Fruit fly (Drosophila melanogaster) whole organism, embryonic: ENCODE data around the gene CG32176.

Experiments used
- Asciz ChIP-seq: fragments of 200-800 bp; sonication (Bioruptor generic); optimal IDR thresholded peaks from 2 replicates; lab custom pipeline; 2017; ENCODE audit warnings: missing biosample characterization, mild to moderate bottlenecking, missing genetic modification characterization, missing genetic modification reagents
- Bdp1 ChIP-seq: fragments of 200-800 bp; sonication (Bioruptor generic); optimal IDR thresholded peaks from 3 replicates; lab custom pipeline; 2016; ENCODE audit warnings: missing biosample characterization, missing genetic modification characterization
- BtbVII ChIP-seq: fragments of 200-800 bp; sonication (Bioruptor generic); optimal IDR thresholded peaks from 3 replicates; lab custom pipeline; 2017; ENCODE audit warnings: missing biosample characterization, mild to moderate bottlenecking, missing genetic modification characterization
- Bteb2 ChIP-seq: fragments of 200-800 bp; sonication (Bioruptor generic); optimal IDR thresholded peaks from 2 replicates; lab custom pipeline; 2016; ENCODE audit warnings: missing biosample characterization, missing genetic modification characterization
- CG10959 ChIP-seq: fragments of 200-800 bp; sonication (Bioruptor generic); IDR thresholded peaks from 2 replicates; pipeline ENCODE4 v1.3.6; 2022; ENCODE audit warnings: missing biosample characterization, missing genetic modification characterization
- CG11247 ChIP-seq: fragments of 200-800 bp; sonication (Bioruptor generic); IDR thresholded peaks from 2 replicates; pipeline ENCODE4 v1.3.6; 2022; ENCODE audit warnings: missing biosample characterization, missing genetic modification characterization
- CG12071 ChIP-seq: fragments of 200-800 bp; sonication (Bioruptor generic); optimal IDR thresholded peaks from 3 replicates; lab custom pipeline; 2018; ENCODE audit warnings: missing biosample characterization, mild to moderate bottlenecking, missing genetic modification characterization
- CG13424 ChIP-seq: fragments of 200-800 bp; sonication (Bioruptor generic); optimal IDR thresholded peaks from 2 replicates; lab custom pipeline; 2019; ENCODE audit warnings: missing biosample characterization, mild to moderate bottlenecking, missing genetic modification characterization, moderate library complexity
- CG14441 ChIP-seq: fragments of 200-800 bp; sonication (Bioruptor generic); IDR thresholded peaks from 2 replicates; pipeline ENCODE4 v1.3.6; 2022; ENCODE audit warnings: missing biosample characterization, missing genetic modification characterization
- CG1602 ChIP-seq: fragments of 200-800 bp; sonication (Bioruptor generic); optimal IDR thresholded peaks from 3 replicates; lab custom pipeline; 2016; ENCODE audit warnings: missing biosample characterization, missing genetic modification characterization
- CG17359 ChIP-seq: fragments of 200-800 bp; sonication (Bioruptor generic); optimal IDR thresholded peaks from 3 replicates; lab custom pipeline; 2018; ENCODE audit warnings: missing biosample characterization, mild to moderate bottlenecking, missing genetic modification characterization, moderate library complexity
- CG18619 ChIP-seq: fragments of 200-800 bp; sonication (Bioruptor generic); optimal IDR thresholded peaks from 3 replicates; lab custom pipeline; 2017; ENCODE audit warnings: missing biosample characterization, mild to moderate bottlenecking, missing genetic modification characterization
- CG2199 ChIP-seq: fragments of 200-800 bp; sonication (Bioruptor generic); IDR thresholded peaks from 3 replicates; pipeline ENCODE4 v1.3.6; 2022; ENCODE audit warnings: missing biosample characterization, missing genetic modification characterization
- CG2875 ChIP-seq: fragments of 200-800 bp; sonication (Bioruptor generic); optimal IDR thresholded peaks from 2 replicates; lab custom pipeline; 2017; ENCODE audit warnings: missing biosample characterization, mild to moderate bottlenecking, missing genetic modification characterization, missing genetic modification reagents
- CG3163 ChIP-seq: fragments of 200-800 bp; sonication (Bioruptor generic); optimal IDR thresholded peaks from 3 replicates; lab custom pipeline; 2016; ENCODE audit warnings: missing biosample characterization, missing genetic modification characterization
- CG32767 ChIP-seq: fragments of 200-800 bp; sonication (Bioruptor generic); IDR thresholded peaks from 2 replicates; pipeline ENCODE4 v1.3.6; 2022; ENCODE audit warnings: missing biosample characterization, missing genetic modification characterization
- CG3407 ChIP-seq: fragments of 200-800 bp; sonication (Bioruptor generic); optimal IDR thresholded peaks from 2 replicates; lab custom pipeline; 2018; ENCODE audit warnings: missing biosample characterization, mild to moderate bottlenecking, missing genetic modification characterization
- CG4282 ChIP-seq: fragments of 200-800 bp; sonication (Bioruptor generic); optimal IDR thresholded peaks from 2 replicates; lab custom pipeline; 2016; ENCODE audit warnings: missing biosample characterization, missing genetic modification characterization
- CG7745 ChIP-seq: fragments of 200-800 bp; sonication (Bioruptor generic); optimal IDR thresholded peaks from 2 replicates; lab custom pipeline; 2018; ENCODE audit warnings: missing biosample characterization, mild to moderate bottlenecking, missing genetic modification characterization, moderate library complexity
- CG8924 ChIP-seq: fragments of 200-800 bp; optimal IDR thresholded peaks from 3 replicates; lab custom pipeline; 2019; ENCODE audit warnings: missing biosample characterization, mild to moderate bottlenecking, missing genetic modification characterization, moderate library complexity
- CTCF ChIP-seq: fragments of 200-800 bp; sonication (Bioruptor generic); optimal IDR thresholded peaks from 2 replicates; lab custom pipeline; 2017; ENCODE audit warnings: missing biosample characterization, mild to moderate bottlenecking, missing genetic modification characterization, moderate library complexity
- CrebB ChIP-seq: fragments of 200-800 bp; sonication (Bioruptor generic); optimal IDR thresholded peaks from 3 replicates; lab custom pipeline; 2018; ENCODE audit warnings: missing biosample characterization, mild to moderate bottlenecking, missing genetic modification characterization
- D ChIP-seq, 2 experiments: fragments of 200-800 bp in 1 of 2; fragments of >200 bp in 1 of 2; sonication (Bioruptor generic) in 1 of 2; optimal IDR thresholded peaks; 2 replicates in 1 of 2; 3 replicates in 1 of 2; lab custom pipeline; 2017; ENCODE audit warnings: mild to moderate bottlenecking in 1 of 2, missing biosample characterization in 1 of 2, missing genetic modification characterization in 1 of 2, missing genetic modification reagents in 1 of 2
- Drgx ChIP-seq: fragments of 200-800 bp; sonication (Bioruptor generic); IDR thresholded peaks from 2 replicates; pipeline ENCODE4 v1.3.6; 2022; ENCODE audit warnings: missing biosample characterization, missing genetic modification characterization
- Ets97D ChIP-seq: fragments of 200-800 bp; sonication (Bioruptor generic); optimal IDR thresholded peaks from 3 replicates; lab custom pipeline; 2016; ENCODE audit warnings: missing biosample characterization, missing genetic modification characterization
- Hr39 ChIP-seq: fragments of >200 bp; optimal IDR thresholded peaks from 2 replicates; lab custom pipeline; 2017
- MTF-1 ChIP-seq: fragments of 200-800 bp; sonication (Bioruptor generic); optimal IDR thresholded peaks from 2 replicates; lab custom pipeline; 2018; ENCODE audit warnings: missing biosample characterization, mild to moderate bottlenecking, missing genetic modification characterization, borderline replicate concordance
- Mad ChIP-seq: fragments of 200-800 bp; sonication (Bioruptor generic); optimal IDR thresholded peaks from 2 replicates; lab custom pipeline; 2016; ENCODE audit warnings: missing biosample characterization, missing genetic modification characterization
- Spps ChIP-seq: fragments of 200-800 bp; sonication (Bioruptor generic); optimal IDR thresholded peaks from 2 replicates; lab custom pipeline; 2018; ENCODE audit warnings: missing biosample characterization, mild to moderate bottlenecking, missing genetic modification characterization
- Trl ChIP-seq, 3 experiments: fragments of >200 bp in 2 of 3; fragments of 200-800 bp in 1 of 3; sonication (Bioruptor generic) in 1 of 3; optimal IDR thresholded peaks; 2 replicates in 1 of 3; 3 replicates in 2 of 3; lab custom pipeline; 2016 to 2017; ENCODE audit warnings: missing biosample characterization in 1 of 3, missing genetic modification characterization in 1 of 3
- Vsx1 ChIP-seq: fragments of 200-800 bp; sonication (Bioruptor generic); optimal IDR thresholded peaks from 2 replicates; lab custom pipeline; 2017; ENCODE audit warnings: missing biosample characterization, mild to moderate bottlenecking, missing genetic modification characterization, missing genetic modification reagents
- bbx ChIP-seq: fragments of 200-800 bp; sonication (Bioruptor generic); IDR thresholded peaks from 2 replicates; pipeline ENCODE4 v1.3.6; 2022; ENCODE audit warnings: missing biosample characterization, missing genetic modification characterization; ENCODE audit not compliant: partially characterized antibody
- bsh ChIP-seq, 2 experiments: fragments of 200-800 bp; sonication (Bioruptor generic); optimal IDR thresholded peaks; 2 replicates each; lab custom pipeline; 2017 to 2018; ENCODE audit warnings: mild to moderate bottlenecking in 2 of 2, missing biosample characterization in 2 of 2, missing genetic modification characterization in 2 of 2, moderate library complexity in 1 of 2
- chinmo ChIP-seq: fragments of 200-800 bp; sonication (Bioruptor generic); IDR thresholded peaks from 4 replicates; pipeline ENCODE4 v1.3.6; 2022; ENCODE audit warnings: missing biosample characterization, missing genetic modification characterization; ENCODE audit not compliant: partially characterized antibody
- corto ChIP-seq: fragments of 200-800 bp; sonication (Bioruptor generic); optimal IDR thresholded peaks from 2 replicates; lab custom pipeline; 2016; ENCODE audit warnings: missing biosample characterization, mild to moderate bottlenecking, missing genetic modification characterization, moderate library complexity
- croc ChIP-seq: fragments of 200-800 bp; sonication (Bioruptor generic); conservative IDR thresholded peaks from 3 replicates; pipeline ENCODE4 v1.3.6; 2022; ENCODE audit warnings: missing biosample characterization, missing genetic modification characterization
- gcm2 ChIP-seq: fragments of 200-800 bp; sonication (Bioruptor generic); optimal IDR thresholded peaks from 2 replicates; lab custom pipeline; 2016; ENCODE audit warnings: missing biosample characterization, missing genetic modification characterization
- grau ChIP-seq: fragments of 200-800 bp; optimal IDR thresholded peaks from 3 replicates; lab custom pipeline; 2019; ENCODE audit warnings: missing biosample characterization, mild to moderate bottlenecking, missing genetic modification characterization, moderate library complexity
- h ChIP-seq: fragments of >200 bp; optimal IDR thresholded peaks from 2 replicates; lab custom pipeline; 2017
- ham ChIP-seq: fragments of 200-800 bp; sonication (Bioruptor generic); IDR thresholded peaks from 2 replicates; pipeline ENCODE4 v1.3.6; 2022; ENCODE audit warnings: missing biosample characterization, missing genetic modification characterization
- her ChIP-seq: fragments of 200-800 bp; sonication (Bioruptor generic); optimal IDR thresholded peaks from 2 replicates; lab custom pipeline; 2016; ENCODE audit warnings: missing biosample characterization, missing genetic modification characterization
- kay ChIP-seq: fragments of 200-800 bp; sonication (Bioruptor generic); optimal IDR thresholded peaks from 2 replicates; lab custom pipeline; 2016; ENCODE audit warnings: missing biosample characterization, missing genetic modification characterization
- onecut ChIP-seq: fragments of 200-800 bp; sonication (Bioruptor generic); IDR thresholded peaks from 2 replicates; pipeline ENCODE4 v1.3.6; 2022; ENCODE audit warnings: missing biosample characterization, missing genetic modification characterization
- schlank ChIP-seq: fragments of 200-800 bp; sonication (Bioruptor generic); optimal IDR thresholded peaks from 2 replicates; lab custom pipeline; 2018; ENCODE audit warnings: missing biosample characterization, mild to moderate bottlenecking, missing genetic modification characterization
- sqz ChIP-seq: fragments of 200-800 bp; sonication (Bioruptor generic); optimal IDR thresholded peaks from 3 replicates; lab custom pipeline; 2018; ENCODE audit warnings: missing biosample characterization, mild to moderate bottlenecking, missing genetic modification characterization
- zen ChIP-seq: fragments of 200-800 bp; sonication (Bioruptor generic); optimal IDR thresholded peaks from 3 replicates; lab custom pipeline; 2018; ENCODE audit warnings: missing biosample characterization, mild to moderate bottlenecking, missing genetic modification characterization, moderate library complexity
- zen2 ChIP-seq: fragments of 200-800 bp; sonication (Bioruptor generic); IDR thresholded peaks from 3 replicates; pipeline ENCODE4 v1.3.6; 2022; ENCODE audit warnings: missing biosample characterization, missing genetic modification characterization; ENCODE audit not compliant: partially characterized antibody

The CG32176 gene

DNA sequence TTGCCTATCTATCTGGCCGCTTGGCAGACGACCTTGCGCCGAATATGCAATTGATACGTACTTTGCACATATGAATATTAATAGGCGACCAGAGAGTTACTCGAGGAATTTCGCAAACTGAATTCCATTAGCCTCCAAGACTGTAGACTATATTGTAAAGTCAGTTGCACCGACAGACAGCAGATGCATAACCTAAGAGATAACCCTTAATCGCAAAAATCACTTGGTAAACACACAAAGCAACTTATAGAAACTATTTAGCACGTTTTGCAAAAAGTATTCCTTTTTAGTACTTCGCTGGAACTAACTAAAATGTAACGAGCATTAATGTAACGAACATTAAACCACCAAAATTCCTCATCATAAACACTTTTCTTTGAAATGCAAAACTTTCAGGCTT is 52.5 kb downstream of the CG32176 start, which contains the start of gene CG6333:
TSS of gene CG6333 (minus strand) at position 101 of the 400 bp plus-strand sequence.
- TF ChIP-seq CG2199 (GFP tag; lab: Robert Waterston, UW), result no peak
- no peak for TF ChIP-seq chinmo (GFP tag; lab: Robert Waterston, UW)
- no peak for TF ChIP-seq her
- no peak for TF ChIP-seq CG3407
- TF ChIP-seq kay, result no peak

DNA sequence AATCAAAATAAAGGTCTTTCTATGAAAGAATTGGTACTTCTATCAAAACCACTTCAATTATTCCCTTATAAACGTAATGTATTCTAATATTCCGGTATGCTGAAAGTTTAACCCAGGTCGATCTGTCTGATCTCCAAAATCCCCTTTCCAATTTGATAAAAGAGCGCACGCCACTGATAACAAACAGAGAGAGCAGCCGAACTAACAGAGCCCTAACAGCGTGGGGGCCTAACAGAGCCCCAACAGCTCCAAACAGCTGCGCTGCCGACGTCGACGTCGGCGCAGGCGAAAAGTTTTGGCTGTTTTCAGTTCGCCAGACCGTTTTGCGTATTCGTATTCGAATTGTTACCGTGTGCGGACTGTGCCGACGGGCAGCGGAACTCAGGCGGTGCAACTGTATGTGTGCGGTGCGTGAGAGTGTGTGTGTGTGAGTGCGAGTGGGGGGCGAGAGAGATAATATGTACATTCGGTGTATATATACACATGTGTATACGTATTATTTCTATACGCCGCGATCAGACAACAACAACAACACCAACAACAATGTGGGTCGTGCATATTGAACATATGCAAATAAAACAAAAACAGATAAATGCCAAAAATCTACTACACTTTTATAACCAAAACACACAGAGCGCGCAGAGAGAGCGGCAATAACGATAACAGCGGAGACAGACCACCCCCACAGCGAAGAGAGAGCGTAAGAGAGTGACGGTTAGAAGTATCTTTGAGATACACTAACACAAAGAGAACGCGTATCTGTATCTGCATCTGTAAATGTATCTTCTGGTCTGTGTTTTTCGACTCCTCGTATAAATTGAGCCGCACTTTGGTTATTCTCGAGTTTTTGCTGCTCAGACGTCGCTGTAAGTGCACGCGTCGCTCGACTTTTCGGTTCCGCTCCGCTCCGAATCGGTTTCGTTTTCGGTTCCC is 53.4 kb downstream of the CG32176 start, which contains the start of gene Oatp74D:
TSS of gene Oatp74D (plus strand) at position 325 of the 933 bp plus-strand sequence.
- TF ChIP-seq h (lab: Kevin White, UChicago) (no peak), CG32767 (GFP tag; lab: Robert Waterston, UW) (peak; percentile 77), CG7745 (no peak), Asciz (GFP tag; lab: Kevin White, UChicago) (peak; percentile 74), CG13424 (tag; lab: Kevin White, UChicago) (peak; percentile 45), Drgx (GFP tag; lab: Robert Waterston, UW) (peak; percentile 69), CG4282 (GFP tag; lab: Kevin White, UChicago) (peak; percentile 41), gcm2 (GFP tag; lab: Kevin White, UChicago) (peak; percentile 16), CG11247 (GFP tag; lab: Robert Waterston, UW) (no peak), grau (tag; lab: Kevin White, UChicago) (peak; percentile 26), bbx (peak; percentile 38), croc (GFP tag; lab: Robert Waterston, UW) (no peak), CG17359 (peak; percentile 65), CrebB (peak; percentile 79), CG2875 (GFP tag; lab: Kevin White, UChicago) (peak; percentile 39), zen (tag; lab: Kevin White, UChicago) (no peak), BtbVII (peak; percentile 51), Spps (peak; percentile 25), Trl (optimal IDR thresholded peaks at IDR 0.05; lab: Kevin White, UChicago) (peak; percentile 98 to 99), Trl (GFP tag; optimal IDR thresholded peaks at IDR 0.05; lab: Kevin White, UChicago) (peak; percentile 48), CG1602 (GFP tag; lab: Kevin White, UChicago) (no peak), Bdp1 (no peak), corto (GFP tag; lab: Kevin White, UChicago) (no peak), CG14441 (GFP tag; lab: Robert Waterston, UW) (0 out of 2 replicates have a peak, but pooled peaks have one; percentile 11), Hr39 (lab: Kevin White, UChicago) (no peak), MTF-1 (GFP tag; lab: Kevin White, UChicago) (peak; percentile 18), ham (GFP tag; lab: Robert Waterston, UW) (no peak), Bteb2 (GFP tag; lab: Kevin White, UChicago) (no peak), schlank (tag; lab: Kevin White, UChicago) (peak; percentile 21), zen2 (no peak; the same call in 2 of the 3 replicates), CG10959 (GFP tag; lab: Robert Waterston, UW) (no peak), bsh (GFP tag; optimal IDR thresholded peaks at IDR 0.05; lab: Kevin White, UChicago) (peak in 1 of 2 experiments; percentile 34), onecut (GFP tag; lab: Robert Waterston, UW) (peak; percentile 22), CG8924 (peak; percentile 75), CTCF (GFP tag; lab: Kevin White, UChicago) (no peak), Mad (GFP tag; lab: Kevin White, UChicago) (no peak), D (optimal IDR thresholded peaks at IDR 0.05; lab: Kevin White, UChicago) (no peak), D (GFP tag; optimal IDR thresholded peaks at IDR 0.05; lab: Kevin White, UChicago) (peak; percentile 63), CG3163 (GFP tag; lab: Kevin White, UChicago) (peak; percentile 98), Vsx1 (GFP tag; lab: Kevin White, UChicago) (no peak), CG12071 (GFP tag; lab: Kevin White, UChicago) (peak; percentile 74), sqz (peak; percentile 64), CG18619 (GFP tag; lab: Kevin White, UChicago) (peak; percentile 44), Ets97D (GFP tag; lab: Kevin White, UChicago) (no peak)
